Worm (Caenorhabditis elegans): ENCODE data around the gene F53F4.16.

F53F4.16 gene

DNA sequence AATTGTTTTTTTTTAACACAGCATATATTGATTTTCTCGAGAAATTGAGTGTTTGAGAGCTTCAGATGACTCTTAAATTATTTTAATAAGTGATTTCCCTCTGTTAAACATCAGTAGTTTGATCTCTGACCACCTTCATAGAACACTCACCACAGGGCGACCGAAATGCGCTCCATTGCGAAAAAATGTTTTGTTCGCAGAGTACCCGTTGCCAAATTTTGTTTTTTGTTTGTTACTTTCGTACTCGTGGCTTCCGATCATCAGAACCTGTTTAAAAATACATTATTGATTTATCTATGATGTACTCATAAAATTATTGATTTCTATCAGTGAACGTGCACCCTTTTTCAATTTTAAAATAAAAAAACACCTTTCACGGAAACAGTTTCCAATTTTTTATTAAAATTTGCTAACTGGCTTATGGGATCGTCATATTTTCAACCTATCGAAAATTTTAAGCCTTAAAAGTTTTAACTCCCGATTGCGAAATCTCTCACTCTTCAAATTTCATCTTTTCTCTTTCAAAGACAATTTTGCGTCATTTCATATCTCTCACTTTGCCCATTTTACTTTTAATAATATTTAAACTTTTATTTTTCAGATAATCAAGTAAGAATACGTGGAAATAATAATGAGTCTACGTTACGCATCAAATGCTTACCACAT, 39.2 kb upstream of the F53F4.16 start, which contains the start of gene letm-1 (continued):
- TF ChIP-seq hmg-1.1 (GFP tag; IDR thresholded peaks at IDR 0.05) (no peak), Y48G9A.11 (GFP tag; IDR thresholded peaks at IDR 0.05) (no peak), ctbp-1 (GFP tag; IDR thresholded peaks at IDR 0.05) (no peak)

DNA sequence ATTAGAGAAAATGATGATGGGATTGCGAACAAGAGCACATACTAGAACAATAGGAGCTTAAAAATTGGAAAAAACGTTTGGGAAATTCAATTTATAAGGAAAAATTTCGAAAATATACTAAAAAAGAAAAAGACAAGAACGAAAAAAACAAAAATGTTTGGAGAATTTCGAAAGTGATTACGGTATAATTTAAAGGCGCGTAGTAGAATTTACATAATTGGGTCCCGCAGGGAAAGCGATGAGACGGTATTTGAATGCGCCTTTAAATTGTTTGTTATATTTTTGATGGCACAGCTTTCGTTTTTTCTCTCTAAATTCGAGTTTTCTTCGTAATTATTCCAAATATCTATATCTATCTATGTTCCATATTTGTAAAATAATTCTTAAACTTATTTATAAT, 38.5 kb upstream of the F53F4.16 start:
- no peak for TF ChIP-seq lin-1 (GFP tag; IDR thresholded peaks at IDR 0.05)
- TF ChIP-seq unc-130 (GFP tag; optimal IDR thresholded peaks at IDR 0.05): peak; percentile 24
- no peak for TF ChIP-seq lim-7 (GFP tag; IDR thresholded peaks at IDR 0.05)
- TF ChIP-seq lsy-2 (tag; optimal IDR thresholded peaks at IDR 0.05): peak in 1 of 2 experiments; percentile 35
- no peak for TF ChIP-seq madf-9 (GFP tag; conservative IDR thresholded peaks at IDR 0.05)
- no peak for TF ChIP-seq unc-62 (GFP tag; optimal IDR thresholded peaks at IDR 0.05 in 1 of 2)
- TF ChIP-seq unc-62 (tag; optimal IDR thresholded peaks at IDR 0.05): no peak

DNA sequence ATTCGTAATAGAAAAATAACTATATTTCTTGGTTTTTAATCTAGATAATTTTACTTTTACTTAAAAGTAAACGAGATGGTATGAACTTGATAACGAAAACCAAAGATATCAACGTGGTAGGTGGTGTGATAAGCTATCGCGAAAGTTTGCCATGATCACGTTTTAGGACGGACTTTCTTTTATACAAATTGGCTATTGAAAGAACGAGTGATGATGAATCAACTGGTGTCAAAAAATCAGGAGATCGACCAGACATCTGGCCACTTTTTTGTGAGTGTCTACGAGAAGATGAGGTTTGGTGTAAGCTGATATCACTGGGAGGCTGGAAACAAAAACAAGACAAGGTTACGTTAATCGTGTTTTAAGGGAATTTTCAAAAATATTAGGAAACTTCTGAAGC, 37.6 kb upstream of the F53F4.16 start:
- peak; percentile 58 for TF ChIP-seq hlh-11 (tag; optimal IDR thresholded peaks at IDR 0.05)
- TF ChIP-seq mxl-3 (GFP tag; optimal IDR thresholded peaks at IDR 0.05): peak; percentile 63
- no peak for TF ChIP-seq daf-16 (GFP tag; optimal IDR thresholded peaks at IDR 0.05)
- TF ChIP-seq daf-16 (tag; optimal IDR thresholded peaks at IDR 0.05): peak; percentile 51
- peak; percentile 70 for TF ChIP-seq nhr-28 (tag; optimal IDR thresholded peaks at IDR 0.05)
- no peak for TF ChIP-seq hif-1 (tag; optimal IDR thresholded peaks at IDR 0.05)
- no peak for TF ChIP-seq fos-1 (tag; optimal IDR thresholded peaks at IDR 0.05)
- TF ChIP-seq daf-8 (GFP tag; IDR thresholded peaks at IDR 0.05): no peak
- TF ChIP-seq nhr-77 (tag; optimal IDR thresholded peaks at IDR 0.05): peak; percentile 21
- peak; percentile 35 for TF ChIP-seq dve-1 (tag; optimal IDR thresholded peaks at IDR 0.05; ENCODE audit: insufficient read depth)
- TF ChIP-seq mdt-29 (GFP tag; IDR thresholded peaks at IDR 0.05): peak; percentile 29; the same call in 1 of the 2 replicates
- peak; percentile 60 for TF ChIP-seq dmd-6 (GFP tag; IDR thresholded peaks at IDR 0.05)
- peak; percentile 80 for TF ChIP-seq hlh-30 (tag; optimal IDR thresholded peaks at IDR 0.05; ENCODE audit: insufficient read depth)
- TF ChIP-seq nhr-6 (tag; optimal IDR thresholded peaks at IDR 0.05): peak; percentile 54

DNA sequence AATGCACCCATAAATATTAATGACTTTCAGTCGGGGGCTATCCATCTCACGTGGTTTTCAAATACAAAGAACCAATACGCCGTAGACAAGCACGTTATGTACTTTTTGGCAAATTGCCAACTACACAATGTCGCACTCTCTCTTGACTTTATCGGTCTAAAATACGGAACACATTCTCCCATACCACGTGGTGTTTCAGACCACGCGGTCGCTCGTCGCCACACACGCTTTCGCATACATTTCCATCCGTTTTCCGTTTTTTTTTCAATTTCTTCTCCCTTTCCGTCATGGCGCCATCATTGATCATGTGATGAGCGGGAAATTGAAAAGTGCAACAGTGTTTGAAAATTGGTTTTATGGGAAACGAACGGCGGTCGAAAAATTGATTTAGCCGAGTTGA, 37.0 kb upstream of the F53F4.16 start:
- TF ChIP-seq daf-16 (GFP tag; optimal IDR thresholded peaks at IDR 0.05) (no peak), daf-16 (tag; optimal IDR thresholded peaks at IDR 0.05) (peak; percentile 73), daf-19 (GFP tag; conservative IDR thresholded peaks at IDR 0.05) (no peak), arid-1 (GFP tag; conservative IDR thresholded peaks at IDR 0.05) (no peak), hif-1 (tag; optimal IDR thresholded peaks at IDR 0.05) (peak; percentile 67 to 82), skn-1 (tag; optimal IDR thresholded peaks at IDR 0.05) (no peak), D1046.2 (GFP tag; IDR thresholded peaks at IDR 0.05) (peak; percentile 84), ceh-28 (tag; optimal IDR thresholded peaks at IDR 0.05) (no peak), dpl-1 (GFP tag; optimal IDR thresholded peaks at IDR 0.05) (peak; percentile 63), hmg-1.1 (GFP tag; IDR thresholded peaks at IDR 0.05) (peak; percentile 76), unc-62 (GFP tag; optimal IDR thresholded peaks at IDR 0.05 in 1 of 2) (peak in 1 of 2 experiments; percentile 99), unc-62 (tag; optimal IDR thresholded peaks at IDR 0.05) (no peak), pha-4 (GFP tag; IDR thresholded peaks at IDR 0.05) (peak; percentile 68), pha-4 (tag; optimal IDR thresholded peaks at IDR 0.05) (no peak), ama-1 (optimal IDR thresholded peaks at IDR 0.05) (no peak), nhr-111 (GFP tag; optimal IDR thresholded peaks at IDR 0.05) (no peak), hlh-11 (tag; optimal IDR thresholded peaks at IDR 0.05) (peak; percentile 99), nhr-102 (tag; optimal IDR thresholded peaks at IDR 0.05) (peak; percentile 91), php-3 (GFP tag; IDR thresholded peaks at IDR 0.05) (peak; percentile 83), T26A8.4 (GFP tag; IDR thresholded peaks at IDR 0.05) (peak; percentile 68), ceh-82 (tag; optimal IDR thresholded peaks at IDR 0.05) (no peak), tra-1 (GFP tag; IDR thresholded peaks at IDR 0.05) (peak; percentile 99), ceh-20 (GFP tag; IDR thresholded peaks at IDR 0.05) (peak; percentile 92), ztf-11 (tag; optimal IDR thresholded peaks at IDR 0.05) (no peak), lin-29 (GFP tag; IDR thresholded peaks at IDR 0.05) (peak; percentile 37; the same call in 1 of the 2 replicates), fos-1 (tag; optimal IDR thresholded peaks at IDR 0.05) (peak; percentile 69), lin-38 (GFP tag; IDR thresholded peaks at IDR 0.05) (peak; percentile 43), ZK337.2 (GFP tag; IDR thresholded peaks at IDR 0.05) (no peak), nhr-28 (tag; optimal IDR thresholded peaks at IDR 0.05) (peak; percentile 95), daf-8 (GFP tag; IDR thresholded peaks at IDR 0.05) (no peak), unc-130 (GFP tag; optimal IDR thresholded peaks at IDR 0.05) (no peak)
